Worm (Caenorhabditis elegans) whole organism, late embryonic: ENCODE measurements around the gene csn-6.
A peak's percentile ranks its signal among the peaks of the same experiment; 100 is the strongest.

Experiments
- C08G9.2 ChIP-seq: sonication (generic microtip); optimal IDR thresholded peaks from 2 replicates; lab custom pipeline; 2016; ENCODE audit warnings: mild to moderate bottlenecking, missing genetic modification characterization, moderate library complexity, missing compliant biosample characterization
- F13H6.1 ChIP-seq: sonication (generic microtip); optimal IDR thresholded peaks from 2 replicates; lab custom pipeline; 2016; ENCODE audit warnings: missing genetic modification characterization, missing compliant biosample characterization
- K02D7.2 ChIP-seq: sonication (generic microtip); optimal IDR thresholded peaks from 2 replicates; lab custom pipeline; 2017; ENCODE audit warnings: mild to moderate bottlenecking, missing genetic modification characterization, missing compliant biosample characterization
- T23F11.4 ChIP-seq: fragments of 200-800 bp; sonication (Bioruptor generic); optimal IDR thresholded peaks from 2 replicates; lab custom pipeline; 2018; ENCODE audit warnings: mild to moderate bottlenecking, missing genetic modification characterization, missing compliant biosample characterization
- Y22D7AL.16 ChIP-seq: sonication (generic microtip); optimal IDR thresholded peaks from 2 replicates; lab custom pipeline; 2016; ENCODE audit warnings: missing genetic modification characterization, missing compliant biosample characterization
- ceh-18 ChIP-seq: sonication (generic microtip); optimal IDR thresholded peaks from 2 replicates; lab custom pipeline; 2016; ENCODE audit warnings: missing genetic modification characterization, missing compliant biosample characterization
- ceh-19 ChIP-seq: fragments of 200-800 bp; sonication (Bioruptor generic); optimal IDR thresholded peaks from 2 replicates; lab custom pipeline; 2018; ENCODE audit warnings: mild to moderate bottlenecking, missing genetic modification characterization, missing compliant biosample characterization
- ceh-2 ChIP-seq: sonication (generic microtip); optimal IDR thresholded peaks from 2 replicates; lab custom pipeline; 2016; ENCODE audit warnings: missing genotype, missing genetic modification characterization, missing compliant biosample characterization
- ceh-24 ChIP-seq: sonication (generic microtip); optimal IDR thresholded peaks from 2 replicates; lab custom pipeline; 2016; ENCODE audit warnings: mild to moderate bottlenecking, missing genetic modification characterization, missing compliant biosample characterization
- ceh-30 ChIP-seq: fragments of 150-350 bp; optimal IDR thresholded peaks from 2 replicates; lab custom pipeline; 2014; ENCODE audit warnings: missing biosample characterization, missing genetic modification characterization
- ceh-31 ChIP-seq: sonication (generic microtip); optimal IDR thresholded peaks from 2 replicates; lab custom pipeline; 2016; ENCODE audit warnings: missing genetic modification characterization, missing compliant biosample characterization
- ceh-34 ChIP-seq: sonication (generic microtip); optimal IDR thresholded peaks from 2 replicates; lab custom pipeline; 2016; ENCODE audit warnings: mild to moderate bottlenecking, missing genetic modification characterization, missing compliant biosample characterization
- ceh-48 ChIP-seq: sonication (generic microtip); optimal IDR thresholded peaks from 2 replicates; lab custom pipeline; 2016; ENCODE audit warnings: missing genetic modification characterization, inconsistent platforms, missing compliant biosample characterization
- ceh-9 ChIP-seq: sonication (generic microtip); optimal IDR thresholded peaks from 2 replicates; lab custom pipeline; 2016; ENCODE audit warnings: mild to moderate bottlenecking, missing genetic modification characterization, inconsistent platforms, missing compliant biosample characterization
- dmd-4 ChIP-seq: sonication (generic microtip); optimal IDR thresholded peaks from 2 replicates; lab custom pipeline; 2016; ENCODE audit warnings: borderline replicate concordance, missing genetic modification characterization, missing compliant biosample characterization
- dve-1 ChIP-seq: sonication (generic microtip); optimal IDR thresholded peaks from 2 replicates; lab custom pipeline; 2017; ENCODE audit warnings: antibody characterized with exemption, mild to moderate bottlenecking, missing genetic modification characterization, missing compliant biosample characterization
- elt-2 ChIP-seq: sonication (generic microtip); optimal IDR thresholded peaks from 2 replicates; lab custom pipeline; 2016; ENCODE audit warnings: missing genetic modification reagents, missing genetic modification characterization, missing compliant biosample characterization
- eyg-1 ChIP-seq: sonication (generic microtip); optimal IDR thresholded peaks from 2 replicates; lab custom pipeline; 2016; ENCODE audit warnings: missing genotype, missing genetic modification characterization, missing compliant biosample characterization
- fax-1 ChIP-seq: sonication (generic microtip); optimal IDR thresholded peaks from 2 replicates; lab custom pipeline; 2016; ENCODE audit warnings: missing genotype, missing genetic modification characterization, missing compliant biosample characterization
- fkh-10 ChIP-seq: fragments of 150-350 bp; optimal IDR thresholded peaks from 2 replicates; lab custom pipeline; 2014; ENCODE audit warnings: missing biosample characterization, missing genetic modification reagents, missing genetic modification characterization
- fkh-6 ChIP-seq: sonication (generic microtip); optimal IDR thresholded peaks from 2 replicates; lab custom pipeline; 2016; ENCODE audit warnings: missing genetic modification characterization, missing compliant biosample characterization
- gmeb-2 ChIP-seq: sonication (generic microtip); optimal IDR thresholded peaks from 2 replicates; lab custom pipeline; 2016; ENCODE audit warnings: missing genetic modification characterization, inconsistent platforms, missing compliant biosample characterization
- hlh-13 ChIP-seq: fragments of 200-800 bp; sonication (Bioruptor generic); optimal IDR thresholded peaks from 2 replicates; lab custom pipeline; 2018; ENCODE audit warnings: mild to moderate bottlenecking, missing genetic modification characterization, missing compliant biosample characterization
- hlh-15 ChIP-seq: sonication (generic microtip); optimal IDR thresholded peaks from 2 replicates; lab custom pipeline; 2016; ENCODE audit warnings: missing genetic modification characterization, missing compliant biosample characterization
- hlh-30 ChIP-seq: sonication (generic microtip); optimal IDR thresholded peaks from 2 replicates; lab custom pipeline; 2017; ENCODE audit warnings: antibody characterized with exemption, missing genetic modification characterization, missing compliant biosample characterization; ENCODE audit not compliant: insufficient read depth
- hlh-6 ChIP-seq: sonication (generic microtip); optimal IDR thresholded peaks from 2 replicates; lab custom pipeline; 2016; ENCODE audit warnings: missing genotype, missing genetic modification characterization, missing compliant biosample characterization
- hlh-8 ChIP-seq: sonication (generic microtip); optimal IDR thresholded peaks from 2 replicates; lab custom pipeline; 2016; ENCODE audit warnings: missing genotype, missing genetic modification characterization, missing compliant biosample characterization
- lim-6 ChIP-seq: sonication (generic microtip); optimal IDR thresholded peaks from 2 replicates; lab custom pipeline; 2016; ENCODE audit warnings: missing genetic modification characterization, missing compliant biosample characterization
- lin-11 ChIP-seq: fragments of 200-800 bp; sonication (Bioruptor generic); optimal IDR thresholded peaks from 2 replicates; lab custom pipeline; 2018; ENCODE audit warnings: mild to moderate bottlenecking, missing genetic modification characterization, missing compliant biosample characterization
- madf-2 ChIP-seq: sonication (generic microtip); optimal IDR thresholded peaks from 2 replicates; lab custom pipeline; 2017; ENCODE audit warnings: missing genetic modification characterization, missing compliant biosample characterization
- mec-3 ChIP-seq: sonication (generic microtip); optimal IDR thresholded peaks from 2 replicates; lab custom pipeline; 2016; ENCODE audit warnings: borderline replicate concordance, missing genetic modification characterization, missing compliant biosample characterization
- nfya-1 ChIP-seq: sonication (generic microtip); optimal IDR thresholded peaks from 2 replicates; lab custom pipeline; 2017; ENCODE audit warnings: missing genetic modification characterization, mild to moderate bottlenecking, missing compliant biosample characterization, antibody characterized with exemption, moderate library complexity
- nhr-11 ChIP-seq: fragments of 150-350 bp; optimal IDR thresholded peaks from 2 replicates; lab custom pipeline; 2014; ENCODE audit warnings: missing biosample characterization, missing genetic modification characterization
- nhr-232 ChIP-seq: sonication (generic microtip); optimal IDR thresholded peaks from 2 replicates; lab custom pipeline; 2016; ENCODE audit warnings: missing genetic modification characterization, missing compliant biosample characterization
- odd-2 ChIP-seq: sonication (generic microtip); optimal IDR thresholded peaks from 2 replicates; lab custom pipeline; 2017; ENCODE audit warnings: antibody characterized with exemption, mild to moderate bottlenecking, missing genetic modification characterization, missing compliant biosample characterization
- pat-9 ChIP-seq: fragments of 200-800 bp; sonication (Bioruptor generic); optimal IDR thresholded peaks from 2 replicates; lab custom pipeline; 2018; ENCODE audit warnings: mild to moderate bottlenecking, missing genetic modification characterization, moderate library complexity, missing compliant biosample characterization
- pax-1 ChIP-seq: fragments of 150-350 bp; optimal IDR thresholded peaks from 2 replicates; lab custom pipeline; 2014; ENCODE audit warnings: missing biosample characterization, missing genetic modification characterization
- pha-2 ChIP-seq: sonication (generic microtip); optimal IDR thresholded peaks from 2 replicates; lab custom pipeline; 2017; ENCODE audit warnings: mild to moderate bottlenecking, missing genetic modification characterization, missing compliant biosample characterization
- pha-4 ChIP-seq: fragments of 150-350 bp; optimal IDR thresholded peaks from 2 replicates; lab custom pipeline; 2018; ENCODE audit warnings: missing biosample characterization, missing genetic modification reagents, missing genetic modification characterization
- pros-1 ChIP-seq: fragments of 150-350 bp; optimal IDR thresholded peaks from 2 replicates; lab custom pipeline; 2014; ENCODE audit warnings: missing biosample characterization, missing genetic modification reagents, missing genetic modification characterization
- rnt-1 ChIP-seq: sonication (generic microtip); optimal IDR thresholded peaks from 2 replicates; lab custom pipeline; 2016; ENCODE audit warnings: missing genetic modification characterization, missing compliant biosample characterization
- sox-4 ChIP-seq: sonication (generic microtip); optimal IDR thresholded peaks from 2 replicates; lab custom pipeline; 2017; ENCODE audit warnings: mild to moderate bottlenecking, missing genetic modification characterization, inconsistent platforms, missing compliant biosample characterization
- syd-9 ChIP-seq: sonication (generic microtip); optimal IDR thresholded peaks from 2 replicates; lab custom pipeline; 2016; ENCODE audit warnings: mild to moderate bottlenecking, missing genetic modification characterization, moderate library complexity, missing compliant biosample characterization
- unc-42 ChIP-seq: sonication (generic microtip); optimal IDR thresholded peaks from 2 replicates; lab custom pipeline; 2016; ENCODE audit warnings: missing genotype, missing genetic modification characterization, missing compliant biosample characterization
- unc-55 ChIP-seq: sonication (generic microtip); optimal IDR thresholded peaks from 2 replicates; lab custom pipeline; 2017; ENCODE audit warnings: missing biosample characterization, missing genetic modification reagents, missing genetic modification characterization
- unc-86 ChIP-seq: sonication (generic microtip); optimal IDR thresholded peaks from 2 replicates; lab custom pipeline; 2016; ENCODE audit warnings: missing genetic modification characterization, missing compliant biosample characterization
- zip-5 ChIP-seq: sonication (generic microtip); optimal IDR thresholded peaks from 2 replicates; lab custom pipeline; 2016; ENCODE audit warnings: missing genetic modification characterization, missing compliant biosample characterization

Gene csn-6

ce11 chrIV:13261778-13262177 lies 38.8 kb upstream of the csn-6 start:
- TF ChIP-seq F13H6.1 (tag; lab: Kevin White, UChicago) (no peak), ceh-18 (no peak), ceh-34 (tag; lab: Kevin White, UChicago) (no peak), nhr-232 (no peak), rnt-1 (tag; lab: Kevin White, UChicago) (no peak), dve-1 (no peak), lin-11 (tag; lab: Kevin White, UChicago) (no peak), syd-9 (tag; lab: Kevin White, UChicago) (no peak), hlh-8 (tag; lab: Kevin White, UChicago) (no peak)
- TF ChIP-seq, all 69 proteins: peak for 0

ce11 chrIV:13262849-13263248 lies 37.8 kb upstream of the csn-6 start:
- peak; percentile 29 for TF ChIP-seq ceh-2 (tag; lab: Kevin White, UChicago)

- TF ChIP-seq unc-55 (GFP tag; lab: Kevin White, UChicago): no peak
- peak; percentile 84 for TF ChIP-seq nfya-1 (tag; lab: Kevin White, UChicago)
- TF ChIP-seq pha-4 (tag; lab: Kevin White, UChicago): no peak
- no peak for TF ChIP-seq gmeb-2 (tag; lab: Kevin White, UChicago)
- no peak for TF ChIP-seq mec-3 (tag; lab: Kevin White, UChicago)
- no peak for TF ChIP-seq pros-1 (tag; lab: Kevin White, UChicago)
- TF ChIP-seq, all 69 proteins: peak for 1
These were observed 32.2 kb upstream of the csn-6 start for ce11 chrIV:13268385-13268784.

ce11 chrIV:13272494-13272893 lies 28.1 kb upstream of the csn-6 start, which contains the start of gene unc-26:
Gene unc-26 (minus strand): TSS chrIV:13272516.
- no peak for TF ChIP-seq eyg-1
- TF ChIP-seq fkh-6 (tag; lab: Kevin White, UChicago): no peak
- no peak for TF ChIP-seq lim-6 (tag; lab: Kevin White, UChicago)
- no peak for TF ChIP-seq madf-2 (tag; lab: Kevin White, UChicago)
- TF ChIP-seq ceh-48 (tag; lab: Kevin White, UChicago): no peak
- TF ChIP-seq zip-5 (tag; lab: Kevin White, UChicago): no peak
- TF ChIP-seq odd-2 (tag; lab: Kevin White, UChicago): no peak
- no peak for TF ChIP-seq nhr-11 (tag; lab: Kevin White, UChicago)
- no peak for TF ChIP-seq sox-4 (tag; lab: Kevin White, UChicago)
- no peak for TF ChIP-seq unc-55 (GFP tag; lab: Kevin White, UChicago)
- TF ChIP-seq ceh-34 (tag; lab: Kevin White, UChicago): no peak
- TF ChIP-seq ceh-2 (tag; lab: Kevin White, UChicago): no peak
- no peak for TF ChIP-seq dmd-4 (tag; lab: Kevin White, UChicago)
- no peak for TF ChIP-seq pros-1 (tag; lab: Kevin White, UChicago)
- TF ChIP-seq pax-1 (tag; lab: Kevin White, UChicago): no peak
- no peak for TF ChIP-seq K02D7.2 (tag; lab: Kevin White, UChicago)
- TF ChIP-seq ceh-31 (tag; lab: Kevin White, UChicago): peak; percentile 22
- TF ChIP-seq T23F11.4 (GFP tag; lab: Kevin White, UChicago): no peak
- TF ChIP-seq fkh-10 (GFP tag; lab: Kevin White, UChicago): no peak
- TF ChIP-seq pha-2 (tag; lab: Kevin White, UChicago): no peak
- peak; percentile 12 for TF ChIP-seq ceh-18
- no peak for TF ChIP-seq unc-86 (tag; lab: Kevin White, UChicago)
- no peak for TF ChIP-seq ceh-24
- no peak for TF ChIP-seq syd-9 (tag; lab: Kevin White, UChicago)
- TF ChIP-seq elt-2 (tag; lab: Kevin White, UChicago): no peak
- TF ChIP-seq nfya-1 (tag; lab: Kevin White, UChicago): peak; percentile 17
- no peak for TF ChIP-seq ceh-9
- no peak for TF ChIP-seq hlh-30 (tag; lab: Kevin White, UChicago)
- TF ChIP-seq C08G9.2 (tag; lab: Kevin White, UChicago): no peak
- peak; percentile 36 for TF ChIP-seq unc-42 (tag; lab: Kevin White, UChicago)
- TF ChIP-seq Y22D7AL.16 (tag; lab: Kevin White, UChicago): no peak
- no peak for TF ChIP-seq hlh-15 (tag; lab: Kevin White, UChicago)
- no peak for TF ChIP-seq lin-11 (tag; lab: Kevin White, UChicago)
- peak; percentile 44 for TF ChIP-seq fax-1
- no peak for TF ChIP-seq ceh-19 (GFP tag; lab: Kevin White, UChicago)
- no peak for TF ChIP-seq ceh-30
- TF ChIP-seq hlh-6 (tag; lab: Kevin White, UChicago): no peak
- TF ChIP-seq pat-9: no peak
- no peak for TF ChIP-seq hlh-13
